Worm (Caenorhabditis elegans) whole organism, L1 larva: ENCODE data around the gene col-78.

Source experiments
- C16A3.4 ChIP-seq: fragments of 150-350 bp; optimal IDR thresholded peaks from 2 replicates; lab custom pipeline; 2014; ENCODE audit warnings: missing biosample characterization, missing genetic modification characterization
- C34B4.2 ChIP-seq: sonication (generic microtip); optimal IDR thresholded peaks from 2 replicates; lab custom pipeline; 2017; ENCODE audit warnings: mild to moderate bottlenecking, missing genetic modification characterization, missing compliant biosample characterization
- F16B12.6 ChIP-seq: fragments of 150-350 bp; optimal IDR thresholded peaks from 2 replicates; lab custom pipeline; 2014; ENCODE audit warnings: missing biosample characterization, missing genetic modification characterization
- Y116A8C.19 ChIP-seq: sonication (generic microtip); optimal IDR thresholded peaks from 2 replicates; lab custom pipeline; 2016; ENCODE audit warnings: missing compliant biosample characterization, missing genetic modification characterization, borderline replicate concordance
- aha-1 ChIP-seq: fragments of 150-350 bp; optimal IDR thresholded peaks from 2 replicates; lab custom pipeline; 2014; ENCODE audit warnings: missing biosample characterization, missing genetic modification characterization
- blmp-1 ChIP-seq: fragments of 150-350 bp; optimal IDR thresholded peaks from 2 replicates; lab custom pipeline; 2014; ENCODE audit warnings: missing biosample characterization, missing genetic modification characterization
- ceh-8 ChIP-seq: fragments of 200-800 bp; sonication (Bioruptor generic); optimal IDR thresholded peaks from 2 replicates; lab custom pipeline; 2018; ENCODE audit warnings: mild to moderate bottlenecking, missing genetic modification characterization, moderate library complexity, missing compliant biosample characterization
- ceh-82 ChIP-seq, 3 experiments: fragments of 150-350 bp in 1 of 3; sonication (generic microtip) in 2 of 3; optimal IDR thresholded peaks; 2 replicates each; lab custom pipeline; 2014 to 2017; ENCODE audit warnings: missing biosample characterization in 3 of 3, missing genetic modification characterization in 3 of 3
- ces-1 ChIP-seq: fragments of 150-350 bp; optimal IDR thresholded peaks from 2 replicates; lab custom pipeline; 2014; ENCODE audit warnings: missing biosample characterization, missing genetic modification reagents, missing genetic modification characterization
- dpl-1 ChIP-seq, 3 experiments: fragments of 150-350 bp in 2 of 3; sonication (generic microtip) in 1 of 3; optimal IDR thresholded peaks; 2 replicates each; lab custom pipeline; 2014 to 2017; ENCODE audit warnings: missing biosample characterization in 3 of 3, missing genetic modification characterization in 3 of 3, missing genetic modification reagents in 3 of 3
- efl-1 ChIP-seq, 4 experiments: fragments of 150-350 bp; optimal IDR thresholded peaks in 3 of 4; peaks in 1 of 4; 1 replicate in 1 of 4; 2 replicates in 3 of 4; lab custom pipeline; 2014; ENCODE audit warnings: missing biosample characterization in 2 of 4, missing genetic modification characterization in 2 of 4, missing genetic modification reagents in 2 of 4
- elt-3 ChIP-seq, 6 experiments: fragments of 150-350 bp in 1 of 6; sonication (generic microtip); optimal IDR thresholded peaks; 2 replicates each; lab custom pipeline; 2017 to 2018; ENCODE audit warnings: missing biosample characterization in 6 of 6, missing genetic modification characterization in 6 of 6, inconsistent platforms in 1 of 6
- fos-1 ChIP-seq: fragments of 150-350 bp; optimal IDR thresholded peaks from 2 replicates; lab custom pipeline; 2014; ENCODE audit warnings: missing biosample characterization, missing genetic modification characterization
- hlh-4 ChIP-seq: sonication (generic microtip); optimal IDR thresholded peaks from 2 replicates; lab custom pipeline; 2016; ENCODE audit warnings: mild to moderate bottlenecking, missing genetic modification characterization, missing compliant biosample characterization
- jun-1 ChIP-seq: fragments of 150-350 bp; optimal IDR thresholded peaks from 2 replicates; lab custom pipeline; 2014; ENCODE audit warnings: missing biosample characterization, missing genetic modification reagents, missing genetic modification characterization
- lin-13 ChIP-seq: fragments of 150-350 bp; optimal IDR thresholded peaks from 2 replicates; lab custom pipeline; 2014; ENCODE audit warnings: missing biosample characterization, missing genetic modification reagents, missing genetic modification characterization
- lin-14 ChIP-seq: fragments of 200-800 bp; sonication (Bioruptor generic); optimal IDR thresholded peaks from 2 replicates; lab custom pipeline; 2018; ENCODE audit warnings: mild to moderate bottlenecking, missing genetic modification characterization, moderate library complexity, missing compliant biosample characterization
- lin-35 ChIP-seq, 2 experiments: fragments of 150-350 bp; optimal IDR thresholded peaks; 2 replicates each; lab custom pipeline; 2014; ENCODE audit warnings: missing biosample characterization in 2 of 2, missing genetic modification characterization in 2 of 2, missing genetic modification reagents in 2 of 2
- lin-39 ChIP-seq: fragments of 150-350 bp; optimal IDR thresholded peaks from 2 replicates; lab custom pipeline; 2014; ENCODE audit warnings: missing biosample characterization, missing genetic modification reagents, missing genetic modification characterization
- lsy-2 ChIP-seq, 2 experiments: fragments of 150-350 bp; optimal IDR thresholded peaks; 2 replicates each; lab custom pipeline; 2014; ENCODE audit warnings: missing biosample characterization in 2 of 2, missing genetic modification characterization in 2 of 2
- mab-9 ChIP-seq: fragments of 200-800 bp; sonication (Bioruptor generic); IDR thresholded peaks from 2 replicates; pipeline ENCODE4 v1.3.6; 2022; ENCODE audit warnings: missing genetic modification reagents, missing genetic modification characterization, missing compliant biosample characterization
- mdl-1 ChIP-seq, 2 experiments: fragments of 150-350 bp; optimal IDR thresholded peaks; 2 replicates each; lab custom pipeline; 2014 to 2017; ENCODE audit warnings: missing biosample characterization in 2 of 2, missing genetic modification characterization in 2 of 2, inconsistent platforms in 1 of 2
- mep-1 ChIP-seq: fragments of 150-350 bp; optimal IDR thresholded peaks from 2 replicates; lab custom pipeline; 2014; ENCODE audit warnings: missing biosample characterization, missing genetic modification characterization
- nhr-20 ChIP-seq: sonication (generic microtip); optimal IDR thresholded peaks from 2 replicates; lab custom pipeline; 2016; ENCODE audit warnings: mild to moderate bottlenecking, missing genetic modification characterization, missing compliant biosample characterization
- nhr-47 ChIP-seq: sonication (generic microtip); optimal IDR thresholded peaks from 2 replicates; lab custom pipeline; 2016; ENCODE audit warnings: mild to moderate bottlenecking, missing genetic modification characterization, moderate library complexity, missing compliant biosample characterization
- nhr-71 ChIP-seq: sonication (generic microtip); optimal IDR thresholded peaks from 2 replicates; lab custom pipeline; 2016; ENCODE audit warnings: mild to moderate bottlenecking, missing genetic modification characterization, moderate library complexity, missing compliant biosample characterization
- nhr-77 ChIP-seq: fragments of 150-350 bp; optimal IDR thresholded peaks from 2 replicates; lab custom pipeline; 2014; ENCODE audit warnings: missing biosample characterization, missing genetic modification characterization
- nhr-84 ChIP-seq: sonication (generic microtip); optimal IDR thresholded peaks from 2 replicates; lab custom pipeline; 2017; ENCODE audit warnings: missing biosample characterization, missing genetic modification characterization
- nhr-85 ChIP-seq: sonication (generic microtip); peaks from one replicate; lab custom pipeline; 2016; ENCODE audit warnings: missing genetic modification characterization, inconsistent platforms, missing compliant biosample characterization
- pax-3 ChIP-seq: fragments of 200-800 bp; sonication (Bioruptor generic); optimal IDR thresholded peaks from 2 replicates; lab custom pipeline; 2018; ENCODE audit warnings: mild to moderate bottlenecking, missing genetic modification characterization, moderate library complexity, missing compliant biosample characterization
- rnt-1 ChIP-seq: sonication (generic microtip); optimal IDR thresholded peaks from 2 replicates; lab custom pipeline; 2016; ENCODE audit warnings: mild to moderate bottlenecking, missing genetic modification characterization, moderate library complexity, missing compliant biosample characterization
- skn-1 ChIP-seq: fragments of 150-350 bp; optimal IDR thresholded peaks from 2 replicates; lab custom pipeline; 2014; ENCODE audit warnings: missing biosample characterization, missing genetic modification characterization
- snu-23 ChIP-seq: sonication (generic microtip); optimal IDR thresholded peaks from 2 replicates; lab custom pipeline; 2016; ENCODE audit warnings: missing genetic modification characterization, missing compliant biosample characterization
- swsn-7 ChIP-seq: sonication (generic microtip); optimal IDR thresholded peaks from 2 replicates; lab custom pipeline; 2016; ENCODE audit warnings: missing genetic modification characterization, missing compliant biosample characterization
- tbx-2 ChIP-seq: sonication (generic microtip); optimal IDR thresholded peaks from 2 replicates; lab custom pipeline; 2016; ENCODE audit warnings: missing genetic modification characterization, missing compliant biosample characterization
- unc-130 ChIP-seq: fragments of 150-350 bp; optimal IDR thresholded peaks from 2 replicates; lab custom pipeline; 2017; ENCODE audit warnings: missing biosample characterization, missing genetic modification characterization, inconsistent platforms
- unc-62 ChIP-seq: fragments of 150-350 bp; optimal IDR thresholded peaks from 2 replicates; lab custom pipeline; 2014; ENCODE audit warnings: missing biosample characterization, missing genetic modification reagents, missing genetic modification characterization
- unc-98 ChIP-seq: fragments of 200-800 bp; sonication (Bioruptor generic); IDR thresholded peaks from 2 replicates; pipeline ENCODE4 v1.3.6; 2022; ENCODE audit warnings: missing genetic modification characterization, missing compliant biosample characterization
- xbp-1 ChIP-seq: sonication (generic microtip); optimal IDR thresholded peaks from 2 replicates; lab custom pipeline; 2016; ENCODE audit warnings: missing genetic modification characterization, missing compliant biosample characterization
- zip-4 ChIP-seq: fragments of 200-800 bp; sonication (Bioruptor generic); optimal IDR thresholded peaks from 2 replicates; lab custom pipeline; 2018; ENCODE audit warnings: mild to moderate bottlenecking, missing genetic modification characterization, moderate library complexity, missing compliant biosample characterization
- ztf-11 ChIP-seq, 2 experiments: sonication (generic microtip); optimal IDR thresholded peaks; 2 replicates each; lab custom pipeline; 2016 to 2017; ENCODE audit warnings: missing genetic modification characterization in 2 of 2, missing biosample characterization in 1 of 2, missing compliant biosample characterization in 1 of 2

Gene col-78

DNA sequence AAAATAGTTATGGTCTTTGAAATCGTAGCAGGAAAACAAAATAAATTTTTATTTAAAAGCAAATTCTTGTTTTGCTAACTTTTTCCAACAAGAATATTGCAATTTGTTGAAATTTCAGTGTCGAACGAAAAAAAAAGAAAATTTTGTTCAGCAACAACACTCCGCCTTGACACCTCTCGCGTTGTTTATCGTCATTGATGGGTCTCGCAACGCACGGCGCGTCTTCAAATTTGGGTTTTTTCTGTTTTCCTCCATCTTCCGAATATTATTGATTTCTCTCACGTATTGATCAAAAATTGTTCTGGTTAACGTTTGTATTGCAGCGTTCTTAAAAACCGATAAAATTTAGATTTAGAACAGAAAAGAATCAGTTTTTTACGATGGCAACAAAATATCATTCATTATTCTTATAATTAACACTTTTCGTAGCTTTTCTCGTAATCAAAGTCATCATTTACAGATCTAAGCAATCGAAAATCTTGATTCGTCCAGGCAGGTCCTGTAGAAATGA is 17.2 kb downstream of the col-78 start, which contains the start of gene dpl-1:
TSS of gene dpl-1 (plus strand) at position 461 of the 511 bp plus-strand sequence.
- TF ChIP-seq nhr-71 (tag; lab: Kevin White, UChicago) (peak; percentile 46), unc-62 (GFP tag; lab: Kevin White, UChicago) (no peak), xbp-1 (peak; percentile 23), lsy-2 (tag; optimal IDR thresholded peaks at IDR 0.05; lab: Kevin White, UChicago) (peak in 1 of 2 experiments; percentile 77), blmp-1 (tag; lab: Kevin White, UChicago) (peak; percentile 33), lin-13 (GFP tag; lab: Kevin White, UChicago) (peak; percentile 23), elt-3 (tag; optimal IDR thresholded peaks at IDR 0.05; lab: Kevin White, UChicago) (peak in 1 of 6 experiments; percentile 14), zip-4 (GFP tag; lab: Kevin White, UChicago) (no peak), nhr-77 (no peak), lin-35 (GFP tag; optimal IDR thresholded peaks at IDR 0.05; lab: Kevin White, UChicago) (peak; percentile 73 to 95), ces-1 (GFP tag; lab: Kevin White, UChicago) (no peak), nhr-85 (tag; lab: Kevin White, UChicago) (peak; percentile 49), snu-23 (GFP tag; lab: Kevin White, UChicago) (peak; percentile 49), C34B4.2 (tag; lab: Kevin White, UChicago) (no peak), nhr-20 (tag; lab: Kevin White, UChicago) (peak; percentile 10), hlh-4 (tag; lab: Kevin White, UChicago) (no peak), ceh-82 (tag; optimal IDR thresholded peaks at IDR 0.05; lab: Kevin White, UChicago) (peak in 1 of 3 experiments; percentile 26), skn-1 (tag; lab: Kevin White, UChicago) (peak; percentile 26), ceh-8 (GFP tag; lab: Kevin White, UChicago) (no peak), lin-39 (tag; lab: Kevin White, UChicago) (no peak), mep-1 (peak; percentile 32), nhr-47 (tag; lab: Kevin White, UChicago) (peak; percentile 19), efl-1 (optimal IDR thresholded peaks at IDR 0.05; lab: Kevin White, UChicago) (peak; percentile 58 to 86), efl-1 (GFP tag; optimal IDR thresholded peaks at IDR 0.05 in 1 of 2; lab: Kevin White, UChicago) (peak; percentile 85 to 98), nhr-84 (tag; lab: Kevin White, UChicago) (no peak), lin-14 (no peak), ztf-11 (tag; optimal IDR thresholded peaks at IDR 0.05; lab: Kevin White, UChicago) (no peak), F16B12.6 (peak; percentile 31), C16A3.4 (peak; percentile 59), unc-130 (tag; lab: Kevin White, UChicago) (peak; percentile 40), swsn-7 (peak; percentile 25), dpl-1 (GFP tag; optimal IDR thresholded peaks at IDR 0.05; lab: Kevin White, UChicago) (peak in 1 of 3 experiments; percentile 82), tbx-2 (tag; lab: Kevin White, UChicago) (peak; percentile 34), pax-3 (tag; lab: Kevin White, UChicago) (no peak), Y116A8C.19 (tag; lab: Kevin White, UChicago) (no peak), rnt-1 (tag; lab: Kevin White, UChicago) (peak; percentile 5), fos-1 (tag; lab: Kevin White, UChicago) (no peak), mab-9 (GFP tag; lab: Robert Waterston, UW) (no peak), mdl-1 (tag; optimal IDR thresholded peaks at IDR 0.05; lab: Kevin White, UChicago) (peak in 1 of 2 experiments; percentile 44)

DNA sequence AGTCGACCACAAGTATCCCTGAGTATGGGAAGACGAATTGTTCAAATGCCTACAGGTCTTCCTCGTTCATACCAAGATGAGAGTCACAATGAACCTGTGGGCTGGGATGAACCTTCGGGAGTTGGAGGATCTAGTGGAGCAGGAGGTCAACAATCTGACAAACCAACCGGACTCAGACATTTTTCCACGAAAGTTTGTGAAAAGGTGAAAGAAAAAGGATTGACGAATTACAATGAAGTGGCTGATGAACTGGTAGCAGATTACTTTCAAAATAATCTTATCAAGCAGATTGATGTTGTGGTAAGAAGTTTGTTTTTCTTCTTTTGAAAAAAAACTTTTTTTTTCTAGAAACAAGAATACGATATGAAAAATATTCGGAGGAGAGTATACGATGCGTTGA is 17.7 kb downstream of the col-78 start:
- TF ChIP-seq aha-1 (tag; lab: Kevin White, UChicago) (peak; percentile 66), unc-98 (GFP tag; lab: Robert Waterston, UW) (no peak), jun-1 (tag; lab: Kevin White, UChicago) (no peak), hlh-4 (tag; lab: Kevin White, UChicago) (no peak), xbp-1 (no peak)
